Fruit fly (Drosophila melanogaster): ENCODE measurements around the gene CG15628.

The CG15628 gene

dm6 chr2L:4838494-4839320 lies 17.1 kb downstream of the CG15628 start (continued):
- TF ChIP-seq fd96Cb (tag; optimal IDR thresholded peaks at IDR 0.05) (no peak), Rfx (GFP tag; IDR thresholded peaks at IDR 0.05) (no peak; the same call in 1 of the 2 replicates), CG1602 (GFP tag; optimal IDR thresholded peaks at IDR 0.05) (no peak), CG2202 (tag; optimal IDR thresholded peaks at IDR 0.05) (peak; percentile 37)

- TF ChIP-seq Dbx (GFP tag; IDR thresholded peaks at IDR 0.05) (no peak), CG10543 (GFP tag; optimal IDR thresholded peaks at IDR 0.05) (no peak), CG17568 (GFP tag; optimal IDR thresholded peaks at IDR 0.05) (no peak), E2f1 (GFP tag; IDR thresholded peaks at IDR 0.05) (no peak), MESR4 (GFP tag; optimal IDR thresholded peaks at IDR 0.05) (peak; percentile 49), sr (GFP tag; IDR thresholded peaks at IDR 0.05) (0 out of 3 replicates have a peak, but pooled peaks have one; percentile 54), Sry-δ (GFP tag; optimal IDR thresholded peaks at IDR 0.05) (no peak), CG17912 (GFP tag; optimal IDR thresholded peaks at IDR 0.05) (no peak), CG15601 (tag; optimal IDR thresholded peaks at IDR 0.05) (peak; percentile 23), mld (GFP tag; IDR thresholded peaks at IDR 0.05; ENCODE audit: partially characterized antibody) (0 out of 3 replicates have a peak, but pooled peaks have one; percentile 22), H2.0 (GFP tag; IDR thresholded peaks at IDR 0.05) (no peak), Pdp1 (GFP tag; optimal IDR thresholded peaks at IDR 0.05) (peak in 1 of 2 experiments; percentile 71), Atf6 (GFP tag; IDR thresholded peaks at IDR 0.05) (no peak), Sox102F (GFP tag; optimal IDR thresholded peaks at IDR 0.05) (no peak), CG17186 (GFP tag; optimal IDR thresholded peaks at IDR 0.05) (no peak), Ravus (GFP tag; IDR thresholded peaks at IDR 0.05) (no peak), sqz (GFP tag; optimal IDR thresholded peaks at IDR 0.05) (peak; percentile 41), gcm2 (GFP tag; optimal IDR thresholded peaks at IDR 0.05) (no peak), Aef1 (GFP tag; IDR thresholded peaks at IDR 0.05) (peak; percentile 11; the same call in 1 of the 3 replicates), rib (GFP tag; IDR thresholded peaks at IDR 0.05) (no peak), CG14441 (GFP tag; IDR thresholded peaks at IDR 0.05) (no peak), dysf (GFP tag; IDR thresholded peaks at IDR 0.05) (no peak), tin (GFP tag; optimal IDR thresholded peaks at IDR 0.05) (no peak), CG3995 (GFP tag; optimal IDR thresholded peaks at IDR 0.05) (no peak), crc (GFP tag; optimal IDR thresholded peaks at IDR 0.05) (no peak), Hey (tag; optimal IDR thresholded peaks at IDR 0.05) (no peak), CG12155 (GFP tag; optimal IDR thresholded peaks at IDR 0.05) (no peak), CG3281 (GFP tag; optimal IDR thresholded peaks at IDR 0.05) (no peak), psq (GFP tag; optimal IDR thresholded peaks at IDR 0.05) (no peak), sug (tag; optimal IDR thresholded peaks at IDR 0.05) (peak; percentile 32), CG12299 (tag; optimal IDR thresholded peaks at IDR 0.05) (no peak), sd (tag; optimal IDR thresholded peaks at IDR 0.05) (no peak), Adf1 (GFP tag; IDR thresholded peaks at IDR 0.05) (peak; percentile 95), cas (GFP tag; IDR thresholded peaks at IDR 0.05) (no peak), CG8924 (tag; optimal IDR thresholded peaks at IDR 0.05) (no peak), row (GFP tag; IDR thresholded peaks at IDR 0.05) (no peak), CG34422 (GFP tag; IDR thresholded peaks at IDR 0.05) (no peak), sens (GFP tag) (peak; percentile 52), CG8388 (GFP tag; optimal IDR thresholded peaks at IDR 0.05) (no peak), Dad (GFP tag; optimal IDR thresholded peaks at IDR 0.05) (no peak), CG4360 (GFP tag; IDR thresholded peaks at IDR 0.05) (peak; percentile 84), Trl (optimal IDR thresholded peaks at IDR 0.05) (peak in 1 of 2 experiments; percentile 32), Trl (GFP tag; optimal IDR thresholded peaks at IDR 0.05) (no peak), CG31388 (GFP tag; optimal IDR thresholded peaks at IDR 0.05) (no peak), MTF-1 (GFP tag; optimal IDR thresholded peaks at IDR 0.05; ENCODE audit: borderline replicate concordance) (no peak)
Observed at dm6 chr2L:4846629-4847125, 25.1 kb downstream of the CG15628 start.
